Worm (Caenorhabditis elegans) whole organism, L1 larva: ENCODE measurements around the gene ifta-2.

Experiments used
- lin-15B ChIP-seq: fragments of 150-350 bp; sonication (generic microtip); optimal IDR thresholded peaks from 3 replicates; lab custom pipeline; 2014; ENCODE audit warnings: missing biosample characterization, missing genetic modification characterization
- nhr-76 ChIP-seq: sonication (generic microtip); optimal IDR thresholded peaks from 2 replicates; lab custom pipeline; 2017; ENCODE audit warnings: missing biosample characterization, missing genetic modification characterization
- swsn-7 ChIP-seq: sonication (generic microtip); optimal IDR thresholded peaks from 2 replicates; lab custom pipeline; 2016; ENCODE audit warnings: missing genetic modification characterization, missing compliant biosample characterization

DNA sequence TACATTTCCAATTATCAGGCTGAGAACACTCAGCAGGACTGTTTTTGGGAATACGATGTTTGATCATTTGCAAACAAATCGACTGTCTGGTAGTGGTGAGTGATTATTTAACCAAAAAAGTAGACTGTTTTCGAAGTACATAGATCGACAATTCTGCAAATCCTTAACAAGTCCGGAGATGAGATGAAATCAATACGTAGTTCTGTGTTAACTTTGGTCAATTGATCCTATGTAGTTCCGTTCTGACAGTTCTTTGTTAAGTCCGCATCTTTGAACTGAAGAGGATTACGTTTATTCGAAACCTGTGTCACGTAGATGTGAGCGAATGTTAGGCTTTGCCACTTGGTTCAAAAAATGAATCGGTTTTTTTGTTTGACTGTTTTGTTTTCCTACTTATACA, 49.8 kb upstream of the ifta-2 start, which contains the start of gene clec-199:
- TF ChIP-seq nhr-76 (tag; lab: Kevin White, UChicago): no peak
- TF ChIP-seq lin-15B (tag; lab: Kevin White, UChicago): no peak
- no peak for TF ChIP-seq swsn-7 (tag; lab: Kevin White, UChicago)
